5 worm cellular contexts compared by ENCODE assay signal in genomic region chrIII:6895166-6895565, ce11.
TF ChIP-seq lines count a peak whose summit lies in the region.

No protein-coding gene starts in this region.

TF ChIP-seq in whole organism, L1 larva, 84 proteins besides CTCF, POLR2A, EP300 and RAD21 (continued from another document and continues in another):
- peak; percentile 51 for TF ChIP-seq ztf-4 (tag; optimal IDR thresholded peaks at IDR 0.05; lab: Kevin White, UChicago)
- peak; percentile 77 for TF ChIP-seq tbx-2 (tag; optimal IDR thresholded peaks at IDR 0.05; lab: Kevin White, UChicago)
- peak; percentile 69 for TF ChIP-seq elt-2 (tag; optimal IDR thresholded peaks at IDR 0.05; lab: Kevin White, UChicago)
- TF ChIP-seq xbp-1 (tag; optimal IDR thresholded peaks at IDR 0.05; lab: Kevin White, UChicago): peak; percentile 14
- peak in 1 of 2 experiments; percentile 49 for TF ChIP-seq mdl-1 (tag; optimal IDR thresholded peaks at IDR 0.05; lab: Kevin White, UChicago)
- peak; percentile 58 for TF ChIP-seq nhr-47 (tag; optimal IDR thresholded peaks at IDR 0.05; lab: Kevin White, UChicago)
- TF ChIP-seq lin-35 (GFP tag; optimal IDR thresholded peaks at IDR 0.05; lab: Kevin White, UChicago): peak; percentile 31 to 67
- TF ChIP-seq isw-1 (GFP tag; IDR thresholded peaks at IDR 0.05; lab: Robert Waterston, UW): no peak
- peak; percentile 85 for TF ChIP-seq nhr-19 (GFP tag; conservative IDR thresholded peaks at IDR 0.05; lab: Robert Waterston, UW)
- peak; percentile 93 for TF ChIP-seq nhr-71 (tag; optimal IDR thresholded peaks at IDR 0.05; lab: Kevin White, UChicago)
- peak; percentile 50 for TF ChIP-seq swsn-7 (tag; optimal IDR thresholded peaks at IDR 0.05; lab: Kevin White, UChicago)
- no peak for TF ChIP-seq tlp-1 (tag; optimal IDR thresholded peaks at IDR 0.05; lab: Kevin White, UChicago)
- peak; percentile 28 for TF ChIP-seq hpl-2 (GFP tag; optimal IDR thresholded peaks at IDR 0.05; lab: Kevin White, UChicago)
- peak; percentile 18 for TF ChIP-seq lin-13 (GFP tag; optimal IDR thresholded peaks at IDR 0.05; lab: Kevin White, UChicago)
- TF ChIP-seq dpl-1 (GFP tag; optimal IDR thresholded peaks at IDR 0.05; lab: Kevin White, UChicago): peak in 2 of 3 experiments; percentile 24 to 63
- peak; percentile 4 for TF ChIP-seq nhr-11 (tag; optimal IDR thresholded peaks at IDR 0.05; lab: Kevin White, UChicago)
- peak; percentile 63 for TF ChIP-seq lin-39 (tag; optimal IDR thresholded peaks at IDR 0.05; lab: Kevin White, UChicago)
- TF ChIP-seq grh-1 (GFP tag; IDR thresholded peaks at IDR 0.05; lab: Robert Waterston, UW): peak; percentile 44; the same call in 1 of the 2 replicates
- TF ChIP-seq blmp-1 (tag; optimal IDR thresholded peaks at IDR 0.05; lab: Kevin White, UChicago): peak; percentile 60
- TF ChIP-seq elt-3 (tag; optimal IDR thresholded peaks at IDR 0.05; lab: Kevin White, UChicago): peak in 5 of 6 experiments; percentile 83 to 95 (median 91)
- peak; percentile 74 to 91 for TF ChIP-seq lsy-2 (tag; optimal IDR thresholded peaks at IDR 0.05; lab: Kevin White, UChicago)
- peak; percentile 87 for TF ChIP-seq nhr-85 (tag; lab: Kevin White, UChicago)
- TF ChIP-seq F16B12.6 (tag; optimal IDR thresholded peaks at IDR 0.05; lab: Kevin White, UChicago): no peak
- peak; percentile 90 for TF ChIP-seq lin-14 (GFP tag; optimal IDR thresholded peaks at IDR 0.05; lab: Kevin White, UChicago)
- TF ChIP-seq snu-23 (GFP tag; optimal IDR thresholded peaks at IDR 0.05; lab: Kevin White, UChicago): peak; percentile 86
- TF ChIP-seq rnt-1 (tag; optimal IDR thresholded peaks at IDR 0.05; lab: Kevin White, UChicago): peak; percentile 81

TF ChIP-seq in whole organism, L2 larva, 48 proteins besides CTCF, POLR2A, EP300 and RAD21 (continued from another document):
- peak; percentile 62 for TF ChIP-seq gmeb-1 (tag; optimal IDR thresholded peaks at IDR 0.05; lab: Kevin White, UChicago)
- peak; percentile 68 for TF ChIP-seq sma-3 (GFP tag; optimal IDR thresholded peaks at IDR 0.05; lab: Kevin White, UChicago)
- TF ChIP-seq lsy-2 (tag; optimal IDR thresholded peaks at IDR 0.05; lab: Kevin White, UChicago): peak; percentile 17 to 82
- TF ChIP-seq nhr-21 (tag; optimal IDR thresholded peaks at IDR 0.05; lab: Kevin White, UChicago): peak; percentile 82
- no peak for TF ChIP-seq elt-3 (tag; optimal IDR thresholded peaks at IDR 0.05; lab: Kevin White, UChicago)
- TF ChIP-seq blmp-1 (tag; optimal IDR thresholded peaks at IDR 0.05; lab: Kevin White, UChicago; ENCODE audit: insufficient read depth): peak; percentile 32
- peak; percentile 9 for TF ChIP-seq ama-1 (optimal IDR thresholded peaks at IDR 0.05; lab: Kevin White, UChicago)
- TF ChIP-seq sem-4 (tag; optimal IDR thresholded peaks at IDR 0.05; lab: Kevin White, UChicago): peak; percentile 8
- peak; percentile 70 for TF ChIP-seq C34F6.9 (tag; optimal IDR thresholded peaks at IDR 0.05; lab: Kevin White, UChicago)

TF ChIP-seq in whole organism, L3 larva, 47 proteins besides CTCF, POLR2A, EP300 and RAD21 (continued from another document):
- no peak for TF ChIP-seq nhr-11 (tag; optimal IDR thresholded peaks at IDR 0.05; lab: Kevin White, UChicago)
- no peak for TF ChIP-seq nhr-12 (tag; optimal IDR thresholded peaks at IDR 0.05; lab: Kevin White, UChicago)
- TF ChIP-seq snpc-4 (tag; optimal IDR thresholded peaks at IDR 0.05; lab: Kevin White, UChicago): no peak
- TF ChIP-seq ama-1 (optimal IDR thresholded peaks at IDR 0.05; lab: Kevin White, UChicago): peak; percentile 31
- no peak for TF ChIP-seq elt-1 (tag; optimal IDR thresholded peaks at IDR 0.05; lab: Kevin White, UChicago)
- no peak for TF ChIP-seq zag-1 (tag; optimal IDR thresholded peaks at IDR 0.05; lab: Kevin White, UChicago)
- TF ChIP-seq egl-27 (tag; optimal IDR thresholded peaks at IDR 0.05; lab: Kevin White, UChicago): peak; percentile 56
- TF ChIP-seq fkh-2 (tag; optimal IDR thresholded peaks at IDR 0.05; lab: Kevin White, UChicago): no peak
- TF ChIP-seq lin-15B (tag; optimal IDR thresholded peaks at IDR 0.05; lab: Kevin White, UChicago): peak; percentile 30
- no peak for TF ChIP-seq fos-1 (tag; optimal IDR thresholded peaks at IDR 0.05; lab: Kevin White, UChicago)
- TF ChIP-seq pha-4 (tag; optimal IDR thresholded peaks at IDR 0.05; lab: Kevin White, UChicago): no peak
- no peak for TF ChIP-seq ceh-16 (tag; optimal IDR thresholded peaks at IDR 0.05; lab: Kevin White, UChicago)
- TF ChIP-seq nhr-76 (tag; optimal IDR thresholded peaks at IDR 0.05; lab: Kevin White, UChicago): peak; percentile 19
- TF ChIP-seq pqm-1 (tag; optimal IDR thresholded peaks at IDR 0.05; lab: Kevin White, UChicago): peak; percentile 79
- TF ChIP-seq hmg-11 (tag; optimal IDR thresholded peaks at IDR 0.05; lab: Kevin White, UChicago): no peak
- TF ChIP-seq ceh-28 (tag; optimal IDR thresholded peaks at IDR 0.05; lab: Kevin White, UChicago): peak; percentile 53
- no peak for TF ChIP-seq ZK546.5 (tag; optimal IDR thresholded peaks at IDR 0.05; lab: Kevin White, UChicago)
- TF ChIP-seq ceh-9 (tag; optimal IDR thresholded peaks at IDR 0.05; lab: Kevin White, UChicago): no peak
- TF ChIP-seq unc-62 (GFP tag; optimal IDR thresholded peaks at IDR 0.05; lab: Kevin White, UChicago): peak; percentile 19
- TF ChIP-seq unc-39 (tag; optimal IDR thresholded peaks at IDR 0.05; lab: Kevin White, UChicago): no peak
- no peak for TF ChIP-seq eor-1 (tag; optimal IDR thresholded peaks at IDR 0.05; lab: Kevin White, UChicago)
- TF ChIP-seq jun-1 (tag; optimal IDR thresholded peaks at IDR 0.05; lab: Kevin White, UChicago): no peak
- TF ChIP-seq nhr-23 (tag; optimal IDR thresholded peaks at IDR 0.05; lab: Kevin White, UChicago): peak; percentile 84
- TF ChIP-seq aly-2 (tag; optimal IDR thresholded peaks at IDR 0.05; lab: Kevin White, UChicago): no peak
- TF ChIP-seq mml-1 (tag; optimal IDR thresholded peaks at IDR 0.05; lab: Kevin White, UChicago): peak; percentile 28
- peak; percentile 64 for TF ChIP-seq nhr-43 (tag; optimal IDR thresholded peaks at IDR 0.05; lab: Kevin White, UChicago; ENCODE audit: poor library complexity, severe bottlenecking)
- TF ChIP-seq nfya-1 (tag; optimal IDR thresholded peaks at IDR 0.05; lab: Kevin White, UChicago; ENCODE audit: insufficient read depth): peak; percentile 71
- TF ChIP-seq mdl-1 (tag; optimal IDR thresholded peaks at IDR 0.05; lab: Kevin White, UChicago): no peak
- peak; percentile 41 to 84 (median 77) for TF ChIP-seq elt-3 (tag; optimal IDR thresholded peaks at IDR 0.05; lab: Kevin White, UChicago)
- no peak for TF ChIP-seq tbx-2 (tag; optimal IDR thresholded peaks at IDR 0.05; lab: Kevin White, UChicago)
- no peak for TF ChIP-seq nhr-77 (tag; optimal IDR thresholded peaks at IDR 0.05; lab: Kevin White, UChicago)
- TF ChIP-seq lsy-12 (tag; optimal IDR thresholded peaks at IDR 0.05; lab: Kevin White, UChicago): no peak

TF ChIP-seq in whole organism, L4 larva, 104 proteins besides CTCF, POLR2A, EP300 and RAD21 (continued from another document and continues in another):
- TF ChIP-seq lim-7 (GFP tag; IDR thresholded peaks at IDR 0.05; lab: Robert Waterston, UW) (0 out of 2 replicates have a peak, but pooled peaks have one; percentile 24), lin-1 (GFP tag; IDR thresholded peaks at IDR 0.05; lab: Robert Waterston, UW) (peak; percentile 67), aly-2 (tag; optimal IDR thresholded peaks at IDR 0.05; lab: Kevin White, UChicago) (peak; percentile 24), ZK546.5 (tag; optimal IDR thresholded peaks at IDR 0.05; lab: Kevin White, UChicago) (no peak), ceh-20 (GFP tag; IDR thresholded peaks at IDR 0.05; lab: Robert Waterston, UW) (0 out of 2 replicates have a peak, but pooled peaks have one; percentile 47), fos-1 (tag; optimal IDR thresholded peaks at IDR 0.05; lab: Kevin White, UChicago) (no peak), mdl-1 (tag; optimal IDR thresholded peaks at IDR 0.05; lab: Kevin White, UChicago) (peak in 1 of 2 experiments; percentile 75), nhr-28 (tag; optimal IDR thresholded peaks at IDR 0.05; lab: Kevin White, UChicago) (peak; percentile 89), madf-9 (GFP tag; conservative IDR thresholded peaks at IDR 0.05; lab: Robert Waterston, UW) (no peak), D1046.2 (GFP tag; IDR thresholded peaks at IDR 0.05; lab: Robert Waterston, UW) (no peak), nhr-102 (tag; optimal IDR thresholded peaks at IDR 0.05; lab: Kevin White, UChicago) (peak; percentile 63), zfp-3 (GFP tag; conservative IDR thresholded peaks at IDR 0.05; lab: Robert Waterston, UW) (0 out of 2 replicates have a peak, but pooled peaks have one; percentile 51), hmg-1.1 (GFP tag; IDR thresholded peaks at IDR 0.05; lab: Robert Waterston, UW) (peak; percentile 38; the same call in 1 of the 2 replicates), ceh-82 (tag; optimal IDR thresholded peaks at IDR 0.05; lab: Kevin White, UChicago) (no peak), dpl-1 (GFP tag; optimal IDR thresholded peaks at IDR 0.05; lab: Kevin White, UChicago) (peak; percentile 14), hlh-11 (tag; optimal IDR thresholded peaks at IDR 0.05; lab: Kevin White, UChicago) (peak; percentile 95), nhr-77 (tag; optimal IDR thresholded peaks at IDR 0.05; lab: Kevin White, UChicago) (peak; percentile 45), dve-1 (tag; optimal IDR thresholded peaks at IDR 0.05; lab: Kevin White, UChicago; ENCODE audit: insufficient read depth) (peak; percentile 94), mep-1 (tag; optimal IDR thresholded peaks at IDR 0.05; lab: Kevin White, UChicago) (peak; percentile 65), Y75B8A.6 (GFP tag; IDR thresholded peaks at IDR 0.05; lab: Robert Waterston, UW) (no peak), pqm-1 (tag; optimal IDR thresholded peaks at IDR 0.05; lab: Kevin White, UChicago) (peak; percentile 46), snpc-4 (tag; optimal IDR thresholded peaks at IDR 0.05; lab: Kevin White, UChicago) (no peak), lin-38 (GFP tag; IDR thresholded peaks at IDR 0.05; lab: Robert Waterston, UW) (peak; percentile 49), aha-1 (tag; lab: Kevin White, UChicago) (no peak), lsy-2 (tag; optimal IDR thresholded peaks at IDR 0.05; lab: Kevin White, UChicago) (peak; percentile 43 to 84), nhr-48 (tag; optimal IDR thresholded peaks at IDR 0.05; lab: Kevin White, UChicago) (peak; percentile 83), saeg-2 (GFP tag; IDR thresholded peaks at IDR 0.05; lab: Robert Waterston, UW) (peak; percentile 73; the same call in 1 of the 2 replicates), tag-97 (GFP tag; IDR thresholded peaks at IDR 0.05; lab: Robert Waterston, UW) (no peak), lin-13 (GFP tag; optimal IDR thresholded peaks at IDR 0.05; lab: Kevin White, UChicago) (peak; percentile 37), pha-4 (GFP tag; IDR thresholded peaks at IDR 0.05; lab: Robert Waterston, UW) (no peak), pha-4 (tag; optimal IDR thresholded peaks at IDR 0.05; lab: Kevin White, UChicago) (no peak), set-16 (GFP tag; IDR thresholded peaks at IDR 0.05; lab: Robert Waterston, UW) (no peak), lin-39 (tag; optimal IDR thresholded peaks at IDR 0.05; lab: Kevin White, UChicago) (no peak), T20F7.1 (GFP tag; optimal IDR thresholded peaks at IDR 0.05; lab: Kevin White, UChicago) (peak; percentile 76), gei-8 (GFP tag; optimal IDR thresholded peaks at IDR 0.05; lab: Kevin White, UChicago) (peak; percentile 71), nhr-111 (GFP tag; optimal IDR thresholded peaks at IDR 0.05; lab: Kevin White, UChicago) (no peak), nhr-237 (tag; optimal IDR thresholded peaks at IDR 0.05; lab: Kevin White, UChicago) (no peak)

TF ChIP-seq in whole organism, young adult, 124 proteins besides CTCF, POLR2A, EP300 and RAD21 (continued from another document):
- TF ChIP-seq ama-1 (optimal IDR thresholded peaks at IDR 0.05; lab: Kevin White, UChicago): no peak
- peak in 1 of 2 experiments; percentile 51 for TF ChIP-seq ama-1 (GFP tag; optimal IDR thresholded peaks at IDR 0.05; lab: Kevin White, UChicago)
- TF ChIP-seq sdz-38 (tag; optimal IDR thresholded peaks at IDR 0.05; lab: Kevin White, UChicago): no peak
- TF ChIP-seq dox-1 (GFP tag; IDR thresholded peaks at IDR 0.05; lab: Robert Waterston, UW): peak; percentile 47; the same call in 1 of the 2 replicates
- peak; percentile 85 for TF ChIP-seq unc-62 (GFP tag; optimal IDR thresholded peaks at IDR 0.05; lab: Kevin White, UChicago)
- peak; percentile 41; the same call in 1 of the 2 replicates for TF ChIP-seq lin-26 (GFP tag; IDR thresholded peaks at IDR 0.05; lab: Robert Waterston, UW)
- TF ChIP-seq ztf-22 (GFP tag; optimal IDR thresholded peaks at IDR 0.05; lab: Kevin White, UChicago): peak; percentile 2
- peak; percentile 52 for TF ChIP-seq chd-7 (tag; optimal IDR thresholded peaks at IDR 0.05; lab: Kevin White, UChicago)
- TF ChIP-seq somi-1 (GFP tag; optimal IDR thresholded peaks at IDR 0.05; lab: Kevin White, UChicago): peak; percentile 58
- peak; percentile 74 for TF ChIP-seq lin-40 (tag; optimal IDR thresholded peaks at IDR 0.05; lab: Kevin White, UChicago)
- TF ChIP-seq ceh-100 (GFP tag; IDR thresholded peaks at IDR 0.05; lab: Robert Waterston, UW): no peak
- TF ChIP-seq D2030.7 (GFP tag; IDR thresholded peaks at IDR 0.05; lab: Robert Waterston, UW): no peak
- peak; percentile 31 for TF ChIP-seq ztf-26 (tag; optimal IDR thresholded peaks at IDR 0.05; lab: Kevin White, UChicago)
- no peak for TF ChIP-seq attf-3 (GFP tag; conservative IDR thresholded peaks at IDR 0.05; lab: Robert Waterston, UW)
- TF ChIP-seq hmg-1.2 (GFP tag; IDR thresholded peaks at IDR 0.05; lab: Robert Waterston, UW): peak; percentile 73
- TF ChIP-seq nhr-179 (tag; optimal IDR thresholded peaks at IDR 0.05; lab: Kevin White, UChicago): no peak
- peak; percentile 49 for TF ChIP-seq ets-4 (GFP tag; optimal IDR thresholded peaks at IDR 0.05; lab: Kevin White, UChicago)
- peak; percentile 77 for TF ChIP-seq atf-7 (tag; optimal IDR thresholded peaks at IDR 0.05; lab: Kevin White, UChicago)
- TF ChIP-seq lin-54 (GFP tag; optimal IDR thresholded peaks at IDR 0.05; lab: Kevin White, UChicago): peak; percentile 47
- TF ChIP-seq F37B4.10 (GFP tag; IDR thresholded peaks at IDR 0.05; lab: Robert Waterston, UW): no peak
TF ChIP-seq in whole organism, young adult: peak in this region for 28.
